Worm (Caenorhabditis elegans) whole organism, L3 larva: ENCODE results near the gene R07B7.6.

Source experiments
- lin-15B ChIP-seq: fragments of 150-350 bp; optimal IDR thresholded peaks from 2 replicates; lab custom pipeline; 2014; ENCODE audit warnings: missing biosample characterization, missing genetic modification characterization
- nhr-237 ChIP-seq: fragments of 150-350 bp; optimal IDR thresholded peaks from 2 replicates; lab custom pipeline; 2014; ENCODE audit warnings: missing biosample characterization, missing genetic modification characterization
- nhr-25 ChIP-seq: sonication (generic microtip); optimal IDR thresholded peaks from 2 replicates; lab custom pipeline; 2017; ENCODE audit warnings: missing biosample characterization, missing genetic modification characterization
- nhr-28 ChIP-seq: fragments of 150-350 bp; optimal IDR thresholded peaks from 2 replicates; lab custom pipeline; 2014; ENCODE audit warnings: missing biosample characterization, missing genetic modification characterization
- snpc-4 ChIP-seq: fragments of 150-350 bp; optimal IDR thresholded peaks from 2 replicates; lab custom pipeline; 2014; ENCODE audit warnings: missing biosample characterization, missing genetic modification characterization
- unc-62 ChIP-seq: fragments of 150-350 bp; sonication (generic microtip); optimal IDR thresholded peaks from 4 replicates; lab custom pipeline; 2014; ENCODE audit warnings: missing biosample characterization, missing genetic modification reagents, missing genetic modification characterization
- zag-1 ChIP-seq: fragments of 150-350 bp; optimal IDR thresholded peaks from 2 replicates; lab custom pipeline; 2014; ENCODE audit warnings: missing biosample characterization, missing genetic modification characterization

ce11 chrV:12114693-12115092 is 39.9 kb upstream of the R07B7.6 start, which contains the start of gene spin-1:
- TF ChIP-seq nhr-25, result no peak
- no peak for TF ChIP-seq zag-1 (tag; lab: Kevin White, UChicago)
- TF ChIP-seq snpc-4 (tag; lab: Kevin White, UChicago), result no peak
- no peak for TF ChIP-seq nhr-237 (tag; lab: Kevin White, UChicago)
- TF ChIP-seq lin-15B (tag; lab: Kevin White, UChicago), result no peak
- TF ChIP-seq nhr-28 (tag; lab: Kevin White, UChicago), result no peak
- no peak for TF ChIP-seq unc-62
